Fruit fly (Drosophila melanogaster) whole organism, adult: ENCODE results near the gene Jon25Bii.

Experiments used
- CG11617 ChIP-seq: fragments of 200-800 bp; sonication (Bioruptor generic); optimal IDR thresholded peaks from 2 replicates; lab custom pipeline; 2017; ENCODE audit warnings: mild to moderate bottlenecking, missing biosample characterization, missing genetic modification reagents, missing genetic modification characterization
- CG12768 ChIP-seq: fragments of 200-800 bp; sonication (Bioruptor generic); optimal IDR thresholded peaks from 2 replicates; lab custom pipeline; 2017; ENCODE audit warnings: missing biosample characterization, missing genetic modification characterization, mild to moderate bottlenecking, moderate library complexity, missing genetic modification reagents
- CG14711 ChIP-seq: fragments of 200-800 bp; sonication (Bioruptor generic); optimal IDR thresholded peaks from 2 replicates; lab custom pipeline; 2018; ENCODE audit warnings: missing biosample characterization, mild to moderate bottlenecking, missing genetic modification characterization, moderate library complexity
- CG1620 ChIP-seq: fragments of 200-800 bp; sonication (Bioruptor generic); optimal IDR thresholded peaks from 2 replicates; lab custom pipeline; 2016; ENCODE audit warnings: missing biosample characterization, missing genetic modification characterization
- CG33017 ChIP-seq: fragments of 200-800 bp; sonication (Bioruptor generic); optimal IDR thresholded peaks from 2 replicates; lab custom pipeline; 2018; ENCODE audit warnings: missing biosample characterization, mild to moderate bottlenecking, missing genetic modification characterization, moderate library complexity
- CG5204 ChIP-seq: fragments of 200-800 bp; sonication (Bioruptor generic); optimal IDR thresholded peaks from 2 replicates; lab custom pipeline; 2016; ENCODE audit warnings: missing biosample characterization, missing genetic modification characterization
- CG7045 ChIP-seq: fragments of 200-800 bp; sonication (Bioruptor generic); optimal IDR thresholded peaks from 2 replicates; lab custom pipeline; 2017; ENCODE audit warnings: missing biosample characterization, mild to moderate bottlenecking, missing genetic modification characterization
- CG7101 ChIP-seq: fragments of 200-800 bp; sonication (Bioruptor generic); optimal IDR thresholded peaks from 2 replicates; lab custom pipeline; 2018; ENCODE audit warnings: missing biosample characterization, mild to moderate bottlenecking, missing genetic modification characterization, moderate library complexity
- Clk ChIP-seq: fragments of 200-800 bp; sonication (Bioruptor generic); optimal IDR thresholded peaks from 2 replicates; lab custom pipeline; 2017; ENCODE audit warnings: missing biosample characterization, missing genetic modification characterization
- Crg-1 ChIP-seq: fragments of 200-800 bp; sonication (Bioruptor generic); optimal IDR thresholded peaks from 2 replicates; lab custom pipeline; 2016; ENCODE audit warnings: missing biosample characterization, missing genetic modification characterization
- Hr96 ChIP-seq: fragments of 200-800 bp; sonication (Bioruptor generic); optimal IDR thresholded peaks from 2 replicates; lab custom pipeline; 2016; ENCODE audit warnings: missing biosample characterization, missing genetic modification characterization
- Mnt ChIP-seq: fragments of 200-800 bp; sonication (Bioruptor generic); optimal IDR thresholded peaks from 2 replicates; lab custom pipeline; 2016; ENCODE audit warnings: missing biosample characterization, mild to moderate bottlenecking, missing genetic modification characterization
- bab1 ChIP-seq: fragments of 200-800 bp; sonication (Bioruptor generic); optimal IDR thresholded peaks from 3 replicates; lab custom pipeline; 2019; ENCODE audit warnings: missing biosample characterization, mild to moderate bottlenecking, missing genetic modification characterization, moderate library complexity
- cic ChIP-seq: fragments of 200-800 bp; sonication (Bioruptor generic); optimal IDR thresholded peaks from 2 replicates; lab custom pipeline; 2017; ENCODE audit warnings: missing biosample characterization, mild to moderate bottlenecking, missing genetic modification characterization, moderate library complexity
- cnc ChIP-seq, 2 experiments: fragments of >200 bp; optimal IDR thresholded peaks; 2 replicates each; lab custom pipeline; 2017
- kay ChIP-seq: fragments of 200-800 bp; sonication (Bioruptor generic); peaks from one replicate; lab custom pipeline; 2016; ENCODE audit warnings: missing biosample characterization, missing genetic modification characterization, borderline replicate concordance
- ovo ChIP-seq: fragments of 200-800 bp; sonication (Bioruptor generic); optimal IDR thresholded peaks from 2 replicates; lab custom pipeline; 2016; ENCODE audit warnings: missing biosample characterization, missing genetic modification characterization
- pad ChIP-seq: fragments of 200-800 bp; sonication (Bioruptor generic); optimal IDR thresholded peaks from 3 replicates; lab custom pipeline; 2017; ENCODE audit warnings: missing biosample characterization, missing genetic modification characterization, mild to moderate bottlenecking, moderate library complexity, missing genetic modification reagents
- tj ChIP-seq: fragments of 200-800 bp; sonication (Bioruptor generic); optimal IDR thresholded peaks from 3 replicates; lab custom pipeline; 2017; ENCODE audit warnings: missing biosample characterization, mild to moderate bottlenecking, missing genetic modification characterization, moderate library complexity
- toe ChIP-seq: fragments of 200-800 bp; sonication (Bioruptor generic); optimal IDR thresholded peaks from 2 replicates; lab custom pipeline; 2016; ENCODE audit warnings: missing biosample characterization, missing genetic modification characterization

The Jon25Bii gene

dm6 chr2L:4958111-4958510 is 5.2 kb upstream of the Jon25Bii start, which contains the start of gene CG34124:
CG34124 (plus strand) TSS chr2L:4958411.
- no peak for TF ChIP-seq CG7101 (tag; lab: Kevin White, UChicago)
- TF ChIP-seq Hr96: no peak
- no peak for TF ChIP-seq CG7045 (GFP tag; lab: Kevin White, UChicago)
- no peak for TF ChIP-seq tj (GFP tag; lab: Kevin White, UChicago)
- no peak for TF ChIP-seq toe (GFP tag; lab: Kevin White, UChicago)
- TF ChIP-seq Clk (GFP tag; lab: Kevin White, UChicago): no peak
- TF ChIP-seq cic: no peak
- TF ChIP-seq Mnt (GFP tag; lab: Kevin White, UChicago): no peak
- TF ChIP-seq ovo (GFP tag; lab: Kevin White, UChicago): no peak
- TF ChIP-seq bab1 (GFP tag; lab: Kevin White, UChicago): no peak
- TF ChIP-seq pad (GFP tag; lab: Kevin White, UChicago): no peak
- TF ChIP-seq cnc (optimal IDR thresholded peaks at IDR 0.05; lab: Kevin White, UChicago): no peak
- no peak for TF ChIP-seq CG12768 (GFP tag; lab: Kevin White, UChicago)
- no peak for TF ChIP-seq CG1620 (GFP tag; lab: Kevin White, UChicago)

- TF ChIP-seq CG11617 (GFP tag; lab: Kevin White, UChicago) (no peak), tj (GFP tag; lab: Kevin White, UChicago) (no peak), cic (no peak), ovo (GFP tag; lab: Kevin White, UChicago) (no peak), CG5204 (no peak), CG7045 (GFP tag; lab: Kevin White, UChicago) (no peak), CG12768 (GFP tag; lab: Kevin White, UChicago) (no peak)
Observed at dm6 chr2L:4955094-4955823, 2.3 kb upstream of the Jon25Bii start, which contains the start of the genes Jon25Bi and Marcal1. Jon25Bi (minus strand) TSS chr2L:4955144. Marcal1 (plus strand) TSS chr2L:4955509.

- TF ChIP-seq ovo (GFP tag; lab: Kevin White, UChicago): no peak
- no peak for TF ChIP-seq toe (GFP tag; lab: Kevin White, UChicago)
- no peak for TF ChIP-seq CG5204
- TF ChIP-seq kay (GFP tag; lab: Kevin White, UChicago): no peak
- TF ChIP-seq CG12768 (GFP tag; lab: Kevin White, UChicago): no peak
Observed at dm6 chr2L:4950667-4951066, 2.3 kb downstream of the Jon25Bii start, which contains the start of gene Jon25Biii. Jon25Biii (minus strand) TSS chr2L:4950767.

dm6 chr2L:4949453-4950045 is 3.4 kb downstream of the Jon25Bii start, which contains the start of gene jet:
jet (minus strand) TSS chr2L:4949784.
- TF ChIP-seq CG11617 (GFP tag; lab: Kevin White, UChicago) (no peak), bab1 (GFP tag; lab: Kevin White, UChicago) (no peak), tj (GFP tag; lab: Kevin White, UChicago) (no peak), Hr96 (no peak), CG7101 (tag; lab: Kevin White, UChicago) (no peak), Mnt (GFP tag; lab: Kevin White, UChicago) (no peak)

- TF ChIP-seq cic (peak; percentile 72), cnc (optimal IDR thresholded peaks at IDR 0.05; lab: Kevin White, UChicago) (no peak), ovo (GFP tag; lab: Kevin White, UChicago) (peak; percentile 91), CG1620 (GFP tag; lab: Kevin White, UChicago) (peak; percentile 96), tj (GFP tag; lab: Kevin White, UChicago) (peak; percentile 85), pad (GFP tag; lab: Kevin White, UChicago) (peak; percentile 88), CG7045 (GFP tag; lab: Kevin White, UChicago) (peak; percentile 98), kay (GFP tag; lab: Kevin White, UChicago) (peak; percentile 97), CG33017 (tag; lab: Kevin White, UChicago) (peak; percentile 99), CG14711 (tag; lab: Kevin White, UChicago) (peak; percentile 98), toe (GFP tag; lab: Kevin White, UChicago) (peak; percentile 95), CG7101 (tag; lab: Kevin White, UChicago) (peak; percentile 99), Hr96 (peak; percentile 85), Clk (GFP tag; lab: Kevin White, UChicago) (peak; percentile 89), Crg-1 (GFP tag; lab: Kevin White, UChicago) (peak; percentile 92), bab1 (GFP tag; lab: Kevin White, UChicago) (peak; percentile 99), CG12768 (GFP tag; lab: Kevin White, UChicago) (peak; percentile 96), Mnt (GFP tag; lab: Kevin White, UChicago) (peak; percentile 88), CG5204 (peak; percentile 95), CG11617 (GFP tag; lab: Kevin White, UChicago) (peak; percentile 97)
Observed at dm6 chr2L:4945300-4945699, 7.6 kb downstream of the Jon25Bii start, which contains the start of the genes mRpL24 and betaggt-I. mRpL24 (minus strand) TSS chr2L:4945361. betaggt-I (plus strand) TSS chr2L:4945579.

- no peak for TF ChIP-seq bab1 (GFP tag; lab: Kevin White, UChicago)
- peak; percentile 1 for TF ChIP-seq CG7045 (GFP tag; lab: Kevin White, UChicago)
- TF ChIP-seq CG5204: peak; percentile 28
Observed at dm6 chr2L:4942257-4942792, 10.6 kb downstream of the Jon25Bii start, which contains the start of gene synr. synr (plus strand) TSS chr2L:4942742.
